Worm (Caenorhabditis elegans) whole organism, L3 larva: ENCODE measurements around the gene rho-1.
"Not testable (repeated sequence)": the region's sequence is repeated elsewhere in the genome, so short reads cannot be mapped to it uniquely, and the experiment has no call there.

Experiments used
- R02D3.7 ChIP-seq: fragments of 150-350 bp; optimal IDR thresholded peaks from 2 replicates; lab custom pipeline; 2014; ENCODE audit warnings: missing biosample characterization, missing genetic modification characterization
- ZK546.5 ChIP-seq: sonication (generic microtip); optimal IDR thresholded peaks from 2 replicates; lab custom pipeline; 2017; ENCODE audit warnings: missing biosample characterization, missing genetic modification characterization
- aly-2 ChIP-seq: fragments of 150-350 bp; optimal IDR thresholded peaks from 2 replicates; lab custom pipeline; 2014; ENCODE audit warnings: missing biosample characterization, missing genetic modification characterization
- ceh-16 ChIP-seq: sonication (generic microtip); optimal IDR thresholded peaks from 2 replicates; lab custom pipeline; 2017; ENCODE audit warnings: missing biosample characterization, missing genetic modification characterization
- ceh-28 ChIP-seq: fragments of 150-350 bp; optimal IDR thresholded peaks from 2 replicates; lab custom pipeline; 2014; ENCODE audit warnings: missing biosample characterization, missing genetic modification reagents, missing genetic modification characterization
- ceh-9 ChIP-seq: sonication (generic microtip); optimal IDR thresholded peaks from 2 replicates; lab custom pipeline; 2018; ENCODE audit warnings: missing biosample characterization, missing genetic modification characterization
- egl-27 ChIP-seq: sonication (generic microtip); optimal IDR thresholded peaks from 4 replicates; lab custom pipeline; 2017; ENCODE audit warnings: missing biosample characterization, missing genetic modification reagents, missing genetic modification characterization
- elt-1 ChIP-seq: fragments of 150-350 bp; optimal IDR thresholded peaks from 2 replicates; lab custom pipeline; 2014; ENCODE audit warnings: missing biosample characterization, missing genetic modification characterization
- elt-2 ChIP-seq: sonication (generic microtip); optimal IDR thresholded peaks from 2 replicates; lab custom pipeline; 2016; ENCODE audit warnings: missing genetic modification reagents, mild to moderate bottlenecking, missing genetic modification characterization, missing compliant biosample characterization
- elt-3 ChIP-seq, 3 experiments: fragments of 150-350 bp in 1 of 3; sonication (generic microtip) in 2 of 3; optimal IDR thresholded peaks; 2 replicates in 2 of 3; 4 replicates in 1 of 3; lab custom pipeline; 2014 to 2017; ENCODE audit warnings: missing biosample characterization in 3 of 3, missing genetic modification characterization in 3 of 3
- eor-1 ChIP-seq, 2 experiments: fragments of 150-350 bp; optimal IDR thresholded peaks; 2 replicates each; lab custom pipeline; 2014 to 2018; ENCODE audit warnings: missing biosample characterization in 2 of 2, missing genetic modification characterization in 2 of 2
- fkh-10 ChIP-seq: sonication (generic microtip); optimal IDR thresholded peaks from 2 replicates; lab custom pipeline; 2017; ENCODE audit warnings: missing biosample characterization, missing genetic modification reagents, missing genetic modification characterization
- fkh-2 ChIP-seq: fragments of 150-350 bp; optimal IDR thresholded peaks from 2 replicates; lab custom pipeline; 2014; ENCODE audit warnings: missing biosample characterization, missing genetic modification reagents, missing genetic modification characterization
- hmg-11 ChIP-seq: sonication (generic microtip); optimal IDR thresholded peaks from 2 replicates; lab custom pipeline; 2016; ENCODE audit warnings: missing genetic modification characterization, missing compliant biosample characterization
- jun-1 ChIP-seq: fragments of 150-350 bp; optimal IDR thresholded peaks from 2 replicates; lab custom pipeline; 2014; ENCODE audit warnings: missing biosample characterization, missing genetic modification reagents, missing genetic modification characterization
- lin-15B ChIP-seq: fragments of 150-350 bp; optimal IDR thresholded peaks from 2 replicates; lab custom pipeline; 2014; ENCODE audit warnings: missing biosample characterization, missing genetic modification characterization
- lin-39 ChIP-seq: fragments of 150-350 bp; optimal IDR thresholded peaks from 2 replicates; lab custom pipeline; 2018; ENCODE audit warnings: missing biosample characterization, missing genetic modification reagents, missing genetic modification characterization
- lsy-12 ChIP-seq: sonication (generic microtip); optimal IDR thresholded peaks from 2 replicates; lab custom pipeline; 2016; ENCODE audit warnings: mild to moderate bottlenecking, missing genetic modification characterization, missing compliant biosample characterization
- mdl-1 ChIP-seq: fragments of 150-350 bp; optimal IDR thresholded peaks from 2 replicates; lab custom pipeline; 2014; ENCODE audit warnings: missing biosample characterization, missing genetic modification characterization
- mml-1 ChIP-seq: fragments of 150-350 bp; sonication (generic microtip); optimal IDR thresholded peaks from 3 replicates; lab custom pipeline; 2014; ENCODE audit warnings: missing biosample characterization, missing genetic modification characterization
- nfya-1 ChIP-seq: sonication (generic microtip); optimal IDR thresholded peaks from 2 replicates; lab custom pipeline; 2017; ENCODE audit warnings: missing genetic modification characterization, mild to moderate bottlenecking, missing compliant biosample characterization, antibody characterized with exemption, moderate library complexity; ENCODE audit not compliant: insufficient read depth
- nhr-11 ChIP-seq: fragments of 150-350 bp; optimal IDR thresholded peaks from 2 replicates; lab custom pipeline; 2014; ENCODE audit warnings: missing biosample characterization, missing genetic modification characterization
- nhr-12 ChIP-seq: fragments of 150-350 bp; optimal IDR thresholded peaks from 2 replicates; lab custom pipeline; 2014; ENCODE audit warnings: missing biosample characterization, missing genetic modification characterization
- nhr-23 ChIP-seq: fragments of 150-350 bp; optimal IDR thresholded peaks from 2 replicates; lab custom pipeline; 2014; ENCODE audit warnings: missing biosample characterization, missing genetic modification reagents, missing genetic modification characterization
- nhr-25 ChIP-seq: sonication (generic microtip); optimal IDR thresholded peaks from 2 replicates; lab custom pipeline; 2017; ENCODE audit warnings: missing biosample characterization, missing genetic modification characterization
- nhr-43 ChIP-seq: sonication (generic microtip); optimal IDR thresholded peaks from 2 replicates; lab custom pipeline; 2016; ENCODE audit warnings: mild to moderate bottlenecking, missing genetic modification characterization, missing compliant biosample characterization; ENCODE audit not compliant: poor library complexity, severe bottlenecking
- nhr-67 ChIP-seq: fragments of 150-350 bp; optimal IDR thresholded peaks from 2 replicates; lab custom pipeline; 2014; ENCODE audit warnings: missing biosample characterization, missing genetic modification characterization
- nhr-76 ChIP-seq: fragments of 150-350 bp; sonication (generic microtip); optimal IDR thresholded peaks from 5 replicates; lab custom pipeline; 2014; ENCODE audit warnings: missing biosample characterization, missing genetic modification characterization
- pha-4 ChIP-seq: fragments of 150-350 bp; optimal IDR thresholded peaks from 2 replicates; lab custom pipeline; 2014; ENCODE audit warnings: missing biosample characterization, missing genetic modification reagents, missing genetic modification characterization
- pqm-1 ChIP-seq: fragments of 150-350 bp; optimal IDR thresholded peaks from 2 replicates; lab custom pipeline; 2017; ENCODE audit warnings: missing biosample characterization, missing genetic modification characterization, inconsistent platforms
- skn-1 ChIP-seq: fragments of 150-350 bp; optimal IDR thresholded peaks from 2 replicates; lab custom pipeline; 2014; ENCODE audit warnings: missing biosample characterization, missing genetic modification characterization
- unc-62 ChIP-seq: fragments of 150-350 bp; sonication (generic microtip); optimal IDR thresholded peaks from 4 replicates; lab custom pipeline; 2014; ENCODE audit warnings: missing biosample characterization, missing genetic modification reagents, missing genetic modification characterization
- zag-1 ChIP-seq: fragments of 150-350 bp; optimal IDR thresholded peaks from 2 replicates; lab custom pipeline; 2014; ENCODE audit warnings: missing biosample characterization, missing genetic modification characterization
- ztf-4 ChIP-seq: fragments of 150-350 bp; optimal IDR thresholded peaks from 2 replicates; lab custom pipeline; 2014; ENCODE audit warnings: missing biosample characterization, missing genetic modification characterization

The rho-1 gene

ce11 chrIV:16477169-16477568 lies 11.7 kb downstream of the rho-1 start, which contains the start of gene Y51H4A.1:
Gene Y51H4A.1, minus strand, starts transcription at chrIV:16477295.
- TF ChIP-seq aly-2 (tag; lab: Kevin White, UChicago) (no peak), eor-1 (tag; optimal IDR thresholded peaks at IDR 0.05; lab: Kevin White, UChicago) (no peak)
- TF ChIP-seq, all 47 proteins: peak for 0

ce11 chrIV:16476081-16476480 lies 12.7 kb downstream of the rho-1 start:
- TF ChIP-seq nfya-1 (peak; percentile 16), elt-2 (tag; lab: Kevin White, UChicago) (no peak), lin-39 (tag; lab: Kevin White, UChicago) (peak; percentile 3)

- TF ChIP-seq zag-1 (no peak), elt-2 (tag; lab: Kevin White, UChicago) (no peak), ZK546.5 (no peak), nhr-23 (tag; lab: Kevin White, UChicago) (no peak), egl-27 (no peak), nhr-76 (tag; lab: Kevin White, UChicago) (no peak), R02D3.7 (tag; lab: Kevin White, UChicago) (no peak), ceh-16 (tag; lab: Kevin White, UChicago) (no peak), unc-62 (GFP tag; lab: Kevin White, UChicago) (no peak), mml-1 (tag; lab: Kevin White, UChicago) (no peak), ceh-9 (tag; lab: Kevin White, UChicago) (no peak), mdl-1 (tag; lab: Kevin White, UChicago) (no peak), nhr-12 (no peak), ceh-28 (tag; lab: Kevin White, UChicago) (no peak), skn-1 (tag; lab: Kevin White, UChicago) (no peak), hmg-11 (no peak), lin-39 (tag; lab: Kevin White, UChicago) (no peak), fkh-2 (tag; lab: Kevin White, UChicago) (no peak), pha-4 (tag; lab: Kevin White, UChicago) (no peak)
These were observed 17.3 kb downstream of the rho-1 start for ce11 chrIV:16471569-16471968.

DNA sequence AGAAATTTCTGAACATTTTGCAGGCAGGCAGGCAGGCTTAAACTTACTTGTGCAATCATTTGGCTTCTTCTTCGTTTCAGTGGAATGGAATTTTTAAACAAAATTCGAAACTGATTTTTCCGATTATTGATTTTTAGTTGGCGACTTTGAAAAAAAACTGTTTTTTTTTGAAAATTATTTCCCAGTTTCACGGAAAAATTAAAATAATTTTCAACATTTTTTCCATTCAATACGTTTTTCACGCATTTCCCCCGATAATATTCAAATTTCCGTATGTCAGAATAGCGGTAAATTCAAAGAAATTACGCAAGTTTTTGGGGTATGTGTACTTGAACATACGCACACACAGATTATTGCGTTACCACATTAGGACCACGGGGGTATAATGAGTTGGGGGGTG lies 17.9 kb downstream of the rho-1 start, which contains the start of gene VY10G11R.1:
Gene VY10G11R.1 (minus strand): TSS at position 101 of the 400 bp plus-strand sequence.
- TF ChIP-seq ztf-4, elt-1, aly-2 (tag; lab: Kevin White, UChicago): not testable (repeated sequence)

DNA sequence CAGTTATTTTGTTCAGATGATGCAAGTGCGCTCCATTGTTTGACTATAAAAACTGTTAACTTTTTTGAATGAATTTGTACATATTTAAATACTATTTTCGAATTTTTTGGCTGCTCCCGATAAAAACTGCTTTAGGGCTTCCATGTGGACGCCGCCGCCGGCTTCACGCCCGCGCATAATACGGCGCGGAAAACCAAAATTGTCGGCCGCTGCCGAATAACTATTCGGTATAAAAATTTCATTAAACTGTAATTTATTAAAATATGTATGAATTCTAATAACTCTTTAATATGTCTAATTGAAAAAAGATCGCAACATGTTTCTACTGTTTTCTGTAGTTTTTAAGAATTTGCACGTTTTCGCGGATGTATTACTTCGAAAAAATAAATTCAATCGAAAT lies 42.2 kb downstream of the rho-1 start:
- TF ChIP-seq nhr-25 (tag; lab: Kevin White, UChicago) (no peak), fkh-10 (GFP tag; lab: Kevin White, UChicago) (no peak), elt-3 (tag; optimal IDR thresholded peaks at IDR 0.05; lab: Kevin White, UChicago) (no peak), jun-1 (tag; lab: Kevin White, UChicago) (no peak), aly-2 (tag; lab: Kevin White, UChicago) (no peak), unc-62 (GFP tag; lab: Kevin White, UChicago) (no peak), nhr-12 (no peak), lin-15B (tag; lab: Kevin White, UChicago) (no peak), hmg-11 (no peak), nfya-1 (no peak), ceh-16 (tag; lab: Kevin White, UChicago) (no peak), pqm-1 (tag; lab: Kevin White, UChicago) (no peak), nhr-11 (tag; lab: Kevin White, UChicago) (no peak), ZK546.5 (no peak), nhr-67 (tag; lab: Kevin White, UChicago) (no peak), nhr-43 (no peak), skn-1 (tag; lab: Kevin White, UChicago) (no peak), lsy-12 (tag; lab: Kevin White, UChicago) (no peak)
